Fruit fly (Drosophila melanogaster) S2 (cell line): ENCODE results near the gene Mco4.

Experiments
- CG8478 ChIP-seq: fragments of >200 bp; optimal IDR thresholded peaks from 2 replicates; lab custom pipeline; 2018
- CTCF ChIP-seq, 2 experiments: fragments of >200 bp; optimal IDR thresholded peaks; 2 replicates each; lab custom pipeline; 2018

DNA sequence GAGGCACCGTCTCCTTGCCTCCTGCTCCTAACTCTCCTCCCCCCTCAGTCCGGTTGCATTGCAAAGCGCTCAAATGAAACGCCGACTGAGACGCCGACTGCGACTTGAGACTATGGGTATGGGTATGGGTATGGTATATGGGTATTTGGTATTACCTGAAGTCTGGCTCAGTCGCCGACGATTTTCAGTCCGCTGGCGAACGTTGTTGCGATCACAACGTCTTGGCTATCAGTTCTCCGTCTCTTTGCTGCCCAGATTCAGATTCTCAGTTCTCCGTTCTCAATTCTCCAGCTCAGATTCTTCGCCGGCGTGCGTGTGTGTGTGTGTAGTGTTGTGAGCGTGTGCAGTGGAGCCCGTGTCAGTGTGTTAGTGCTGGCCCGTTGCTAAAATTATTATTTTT, 25.3 kb downstream of the Mco4 start, which contains the start of gene CG6398:
- TF ChIP-seq CG8478 = no peak
- TF ChIP-seq CTCF (optimal IDR thresholded peaks at IDR 0.05; lab: Kevin White, UChicago) = no peak
